Worm (Caenorhabditis elegans) whole organism, L4/young adult: ENCODE measurements around the gene tag-77.

ENCODE experiments used
- W03F9.2 ChIP-seq: fragments of 150-350 bp; optimal IDR thresholded peaks from 2 replicates; lab custom pipeline; 2014; ENCODE audit warnings: missing biosample characterization, missing genetic modification characterization
- dao-5 ChIP-seq: sonication (generic microtip); optimal IDR thresholded peaks from 2 replicates; lab custom pipeline; 2016; ENCODE audit warnings: missing genotype, missing genetic modification characterization, moderate library complexity, missing compliant biosample characterization
- him-1 ChIP-seq: sonication (generic microtip); optimal IDR thresholded peaks from 2 replicates; lab custom pipeline; 2016; ENCODE audit warnings: missing genotype, missing genetic modification reagents, missing genetic modification characterization, missing compliant biosample characterization

- TF ChIP-seq him-1 (tag; lab: Kevin White, UChicago) (no peak), W03F9.2 (tag; lab: Kevin White, UChicago) (no peak), dao-5 (tag; lab: Kevin White, UChicago) (no peak)
Observed at ce11 chrIV:8526579-8526978, 16.2 kb upstream of the tag-77 start.
